Fruit fly (Drosophila melanogaster) whole organism, pupa: ENCODE measurements around the gene mtsh.
A peak's percentile ranks its signal among the peaks of the same experiment; 100 is the strongest.

ENCODE experiments used
- CG10348 ChIP-seq: fragments of 200-800 bp; sonication (Bioruptor generic); IDR thresholded peaks from 2 replicates; pipeline ENCODE4 v1.3.6; 2022; ENCODE audit warnings: missing biosample characterization, missing genetic modification characterization
- CG12605 ChIP-seq: fragments of 200-800 bp; sonication (Bioruptor generic); IDR thresholded peaks from 2 replicates; pipeline ENCODE4 v1.3.6; 2022; ENCODE audit warnings: missing biosample characterization, missing genetic modification characterization
- CG13204 ChIP-seq: fragments of 200-800 bp; sonication (Bioruptor generic); optimal IDR thresholded peaks from 2 replicates; lab custom pipeline; 2018; ENCODE audit warnings: missing biosample characterization, mild to moderate bottlenecking, missing genetic modification characterization, moderate library complexity
- CG14655 ChIP-seq: fragments of 200-800 bp; sonication (Bioruptor generic); optimal IDR thresholded peaks from 3 replicates; lab custom pipeline; 2017; ENCODE audit warnings: mild to moderate bottlenecking, missing biosample characterization, missing genetic modification reagents, missing genetic modification characterization
- CG15710 ChIP-seq: fragments of 200-800 bp; sonication (Bioruptor generic); optimal IDR thresholded peaks from 2 replicates; lab custom pipeline; 2018; ENCODE audit warnings: missing biosample characterization, mild to moderate bottlenecking, missing genetic modification characterization, moderate library complexity
- CG17806 ChIP-seq: fragments of 200-800 bp; sonication (Bioruptor generic); optimal IDR thresholded peaks from 2 replicates; lab custom pipeline; 2018; ENCODE audit warnings: missing biosample characterization, mild to moderate bottlenecking, missing genetic modification characterization, moderate library complexity
- CG32121 ChIP-seq: fragments of 200-800 bp; sonication (Bioruptor generic); IDR thresholded peaks from 2 replicates; pipeline ENCODE4 v1.3.6; 2022; ENCODE audit warnings: missing biosample characterization, missing genetic modification characterization
- CG34367 ChIP-seq: fragments of 200-800 bp; sonication (Bioruptor generic); optimal IDR thresholded peaks from 2 replicates; lab custom pipeline; 2018; ENCODE audit warnings: missing biosample characterization, mild to moderate bottlenecking, missing genetic modification characterization
- CG4496 ChIP-seq: fragments of 200-800 bp; sonication (Bioruptor generic); IDR thresholded peaks from 3 replicates; pipeline ENCODE4 v1.3.6; 2022; ENCODE audit warnings: missing biosample characterization, missing genetic modification characterization
- CG8159 ChIP-seq: fragments of 200-800 bp; sonication (Bioruptor generic); optimal IDR thresholded peaks from 3 replicates; lab custom pipeline; 2018; ENCODE audit warnings: missing biosample characterization, mild to moderate bottlenecking, missing genetic modification characterization, moderate library complexity
- CG8301 ChIP-seq: fragments of 200-800 bp; sonication (Bioruptor generic); optimal IDR thresholded peaks from 2 replicates; lab custom pipeline; 2018; ENCODE audit warnings: missing biosample characterization, mild to moderate bottlenecking, missing genetic modification characterization
- CG9948 ChIP-seq: fragments of 200-800 bp; sonication (Bioruptor generic); optimal IDR thresholded peaks from 2 replicates; lab custom pipeline; 2018; ENCODE audit warnings: missing biosample characterization, mild to moderate bottlenecking, missing genetic modification characterization, moderate library complexity
- D1 ChIP-seq: fragments of 200-800 bp; sonication (Bioruptor generic); optimal IDR thresholded peaks from 2 replicates; lab custom pipeline; 2018; ENCODE audit warnings: missing biosample characterization, mild to moderate bottlenecking, missing genetic modification characterization, moderate library complexity
- EcR ChIP-seq: fragments of 200-800 bp; sonication (Bioruptor generic); optimal IDR thresholded peaks from 3 replicates; lab custom pipeline; 2019; ENCODE audit warnings: missing biosample characterization, missing genetic modification characterization, mild to moderate bottlenecking, moderate library complexity, missing genetic modification reagents
- Ets98B ChIP-seq: fragments of 200-800 bp; sonication (Bioruptor generic); IDR thresholded peaks from 2 replicates; pipeline ENCODE4 v1.3.6; 2022; ENCODE audit warnings: missing biosample characterization, missing genetic modification characterization
- Pif1A ChIP-seq: fragments of 200-800 bp; sonication (Bioruptor generic); optimal IDR thresholded peaks from 3 replicates; lab custom pipeline; 2016; ENCODE audit warnings: missing biosample characterization, missing genetic modification characterization
- Pif1B ChIP-seq: fragments of 200-800 bp; sonication (Bioruptor generic); optimal IDR thresholded peaks from 3 replicates; lab custom pipeline; 2016; ENCODE audit warnings: missing biosample characterization, missing genetic modification characterization
- Snoo ChIP-seq: fragments of 200-800 bp; sonication (Bioruptor generic); optimal IDR thresholded peaks from 3 replicates; lab custom pipeline; 2017; ENCODE audit warnings: missing biosample characterization, mild to moderate bottlenecking, missing genetic modification characterization, inconsistent platforms
- fd96Ca ChIP-seq: fragments of 200-800 bp; sonication (Bioruptor generic); IDR thresholded peaks from 3 replicates; pipeline ENCODE4 v1.3.6; 2022; ENCODE audit warnings: missing biosample characterization, missing genetic modification characterization
- gl ChIP-seq: fragments of 200-800 bp; sonication (Bioruptor generic); optimal IDR thresholded peaks from 2 replicates; lab custom pipeline; 2018; ENCODE audit warnings: missing biosample characterization, mild to moderate bottlenecking, missing genetic modification characterization
- rn ChIP-seq: fragments of 200-800 bp; sonication (Bioruptor generic); IDR thresholded peaks from 2 replicates; pipeline ENCODE4 v1.3.6; 2022; ENCODE audit warnings: missing biosample characterization, missing genetic modification characterization

Gene mtsh

DNA sequence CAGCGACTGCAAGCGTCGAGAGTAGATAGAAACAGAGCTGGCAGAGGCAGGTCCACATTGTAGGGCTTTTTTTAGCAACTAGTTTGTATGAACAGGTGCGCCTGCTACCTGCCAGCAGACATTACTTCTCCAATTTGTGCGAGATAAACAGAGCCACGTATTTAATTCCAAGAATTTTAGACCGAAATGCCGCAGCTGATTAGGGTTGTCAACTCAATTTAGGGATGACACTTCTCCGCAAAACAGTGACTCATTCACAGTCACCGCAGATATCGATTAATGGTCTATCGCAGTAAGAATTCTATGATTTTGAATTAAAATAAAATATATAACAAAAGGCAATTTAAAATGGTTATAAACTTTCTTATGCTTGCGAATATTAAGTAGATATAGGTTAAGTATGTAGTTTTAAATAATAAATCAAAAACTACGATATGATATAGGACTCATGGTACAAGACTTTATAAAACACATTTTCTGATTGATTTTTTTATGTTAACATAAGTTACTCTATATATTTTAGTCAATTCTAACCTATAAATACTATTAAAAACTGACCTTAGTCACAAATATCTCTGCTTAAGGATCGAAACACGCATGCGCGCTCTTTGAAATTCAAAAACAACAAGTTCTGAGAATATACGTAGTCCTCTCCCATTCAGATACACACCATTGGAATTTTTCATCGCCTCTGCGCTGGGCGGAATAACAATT is 16.8 kb downstream of the mtsh start, which contains the start of the genes wol and Scgalpha:
wol (minus strand) TSS at position 220 of the 714 bp plus-strand sequence.
Scgalpha (plus strand) TSS at position 664 of the 714 bp plus-strand sequence.
- no peak for TF ChIP-seq Pif1A
- TF ChIP-seq fd96Ca (GFP tag; lab: Robert Waterston, UW) = no peak
- TF ChIP-seq CG8301 (tag; lab: Kevin White, UChicago) = no peak
- TF ChIP-seq CG10348 (GFP tag; lab: Robert Waterston, UW) = no peak
- TF ChIP-seq Pif1B = no peak
- no peak for TF ChIP-seq CG4496
- TF ChIP-seq CG32121 (GFP tag; lab: Robert Waterston, UW) = no peak
- no peak for TF ChIP-seq CG15710 (tag; lab: Kevin White, UChicago)

DNA sequence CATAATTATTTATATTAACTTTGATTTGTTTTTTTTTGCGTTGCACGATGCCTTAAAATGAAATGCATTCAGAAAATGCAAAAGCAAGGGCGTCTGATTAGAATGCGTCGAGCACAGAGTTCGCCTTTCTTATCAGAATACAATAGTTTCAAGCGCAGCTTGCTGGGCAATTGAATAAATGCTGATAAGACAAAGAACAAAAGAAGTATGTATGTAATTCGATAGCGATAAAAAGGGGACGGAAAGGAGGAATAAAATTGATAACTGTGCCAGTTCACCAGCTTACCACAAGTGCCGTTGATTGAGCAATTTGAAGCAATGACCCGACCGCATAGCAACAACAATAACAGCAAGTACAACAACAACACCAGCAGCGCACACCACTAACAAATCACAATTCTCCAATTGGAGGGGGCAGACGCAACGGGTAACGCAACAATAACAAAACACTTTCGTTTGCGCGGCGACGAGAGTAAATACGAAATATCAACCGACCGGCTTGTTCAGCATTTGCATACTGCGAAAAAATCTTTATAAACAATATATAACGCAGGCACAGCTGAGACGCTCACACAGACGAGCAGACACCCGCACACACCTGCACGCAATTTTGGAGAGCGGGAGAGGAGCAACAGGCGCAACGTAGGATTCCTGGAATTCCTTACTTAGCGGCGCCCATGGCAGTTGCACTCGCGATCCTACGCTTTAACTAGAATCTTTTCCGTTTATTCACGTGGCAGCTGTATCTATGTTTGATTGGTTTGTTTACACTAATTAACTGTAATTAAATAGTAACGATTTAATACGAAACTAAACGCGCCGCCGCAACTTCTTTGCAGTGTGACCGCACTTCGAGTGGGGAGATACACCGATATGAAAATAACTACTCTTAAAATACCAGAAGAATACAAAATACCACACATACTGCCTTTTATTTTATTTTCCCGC is 19.2 kb downstream of the mtsh start, which contains the start of gene Btk:
Btk (minus strand) TSS at position 860 of the 948 bp plus-strand sequence.
- TF ChIP-seq CG32121 (GFP tag; lab: Robert Waterston, UW) = peak; percentile 12; the same call in 1 of the 2 replicates
- no peak for TF ChIP-seq CG8301 (tag; lab: Kevin White, UChicago)
- peak; percentile 19 for TF ChIP-seq Snoo (tag; lab: Kevin White, UChicago)
- peak; percentile 85 for TF ChIP-seq EcR (GFP tag; lab: Kevin White, UChicago)

DNA sequence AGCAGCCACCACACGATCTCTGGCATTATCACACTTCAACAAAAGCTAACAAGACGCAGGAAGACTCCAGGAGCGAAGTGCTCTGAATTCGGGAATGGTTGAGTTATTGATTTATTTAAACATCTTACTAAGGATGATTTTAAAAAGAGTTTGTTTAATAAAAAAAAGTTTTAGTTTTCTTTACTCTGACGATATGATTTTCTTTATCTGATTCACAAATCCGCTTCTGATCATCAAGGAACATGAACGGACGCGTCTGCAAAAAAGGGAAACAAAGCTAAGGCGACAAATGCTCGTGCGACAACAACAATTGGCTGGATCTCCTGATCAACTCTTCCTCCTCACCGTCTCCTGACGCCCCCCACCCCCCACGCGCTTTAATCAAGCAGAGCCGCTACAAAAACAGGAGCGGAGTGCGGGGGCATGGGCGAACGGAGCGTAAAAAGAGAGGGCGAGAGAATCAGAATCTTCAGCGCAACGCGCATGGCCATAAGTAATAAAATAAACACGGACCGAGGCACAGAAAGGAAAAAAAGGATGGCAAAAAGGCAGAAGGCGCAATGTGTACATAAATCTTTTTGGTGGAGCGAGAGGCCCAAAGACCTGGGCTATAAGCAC is 20.4 kb downstream of the mtsh start:
- TF ChIP-seq rn (GFP tag; lab: Robert Waterston, UW) = peak; percentile 40; the same call in 1 of the 2 replicates
- no peak for TF ChIP-seq CG32121 (GFP tag; lab: Robert Waterston, UW)
- TF ChIP-seq Pif1B = peak; percentile 92
- TF ChIP-seq CG17806 (tag; lab: Kevin White, UChicago) = peak; percentile 92
- peak; percentile 71 for TF ChIP-seq fd96Ca (GFP tag; lab: Robert Waterston, UW)
- no peak for TF ChIP-seq CG10348 (GFP tag; lab: Robert Waterston, UW)
- peak; percentile 82 for TF ChIP-seq Pif1A
- peak; percentile 64; the same call in 1 of the 2 replicates for TF ChIP-seq CG12605 (GFP tag; lab: Robert Waterston, UW)
- peak; percentile 85 for TF ChIP-seq CG9948 (tag; lab: Kevin White, UChicago)
- peak; percentile 81 for TF ChIP-seq EcR (GFP tag; lab: Kevin White, UChicago)
- TF ChIP-seq CG4496 = peak; percentile 69; the same call in 2 of the 3 replicates
- TF ChIP-seq Snoo (tag; lab: Kevin White, UChicago) = peak; percentile 86
- TF ChIP-seq CG13204 = peak; percentile 97
- TF ChIP-seq Ets98B (GFP tag; lab: Robert Waterston, UW) = peak; percentile 47
- TF ChIP-seq CG34367 (tag; lab: Kevin White, UChicago) = peak; percentile 75
- TF ChIP-seq CG8301 (tag; lab: Kevin White, UChicago) = peak; percentile 74
- peak; percentile 85 for TF ChIP-seq gl (tag; lab: Kevin White, UChicago)
- TF ChIP-seq CG14655 (GFP tag; lab: Kevin White, UChicago) = no peak
- peak; percentile 95 for TF ChIP-seq CG15710 (tag; lab: Kevin White, UChicago)
- peak; percentile 51 for TF ChIP-seq D1
- TF ChIP-seq CG8159 (tag; lab: Kevin White, UChicago) = peak; percentile 93

dm6 chr2L:8297070-8297469 is 22.6 kb downstream of the mtsh start:
- TF ChIP-seq gl (tag; lab: Kevin White, UChicago) = no peak
- no peak for TF ChIP-seq EcR (GFP tag; lab: Kevin White, UChicago)
- no peak for TF ChIP-seq CG4496
- TF ChIP-seq Pif1B = no peak
- TF ChIP-seq CG9948 (tag; lab: Kevin White, UChicago) = no peak
- no peak for TF ChIP-seq CG15710 (tag; lab: Kevin White, UChicago)
- no peak for TF ChIP-seq CG8301 (tag; lab: Kevin White, UChicago)
- no peak for TF ChIP-seq rn (GFP tag; lab: Robert Waterston, UW)
- no peak for TF ChIP-seq D1
- TF ChIP-seq Ets98B (GFP tag; lab: Robert Waterston, UW) = no peak
- no peak for TF ChIP-seq CG8159 (tag; lab: Kevin White, UChicago)
- no peak for TF ChIP-seq fd96Ca (GFP tag; lab: Robert Waterston, UW)
- TF ChIP-seq CG32121 (GFP tag; lab: Robert Waterston, UW) = no peak
- no peak for TF ChIP-seq CG13204
- TF ChIP-seq CG17806 (tag; lab: Kevin White, UChicago) = no peak
- no peak for TF ChIP-seq CG10348 (GFP tag; lab: Robert Waterston, UW)
- no peak for TF ChIP-seq Snoo (tag; lab: Kevin White, UChicago)
- TF ChIP-seq CG34367 (tag; lab: Kevin White, UChicago) = no peak
- no peak for TF ChIP-seq CG12605 (GFP tag; lab: Robert Waterston, UW)

dm6 chr2L:8296395-8296794 is 23.3 kb downstream of the mtsh start:
- TF ChIP-seq CG12605 (GFP tag; lab: Robert Waterston, UW) (no peak), CG8301 (tag; lab: Kevin White, UChicago) (no peak), rn (GFP tag; lab: Robert Waterston, UW) (no peak), Snoo (tag; lab: Kevin White, UChicago) (no peak), CG10348 (GFP tag; lab: Robert Waterston, UW) (no peak), CG13204 (no peak), CG9948 (tag; lab: Kevin White, UChicago) (no peak), CG34367 (tag; lab: Kevin White, UChicago) (no peak), CG32121 (GFP tag; lab: Robert Waterston, UW) (no peak), Pif1A (no peak), D1 (no peak), CG8159 (tag; lab: Kevin White, UChicago) (no peak), EcR (GFP tag; lab: Kevin White, UChicago) (no peak), Pif1B (no peak), Ets98B (GFP tag; lab: Robert Waterston, UW) (no peak), gl (tag; lab: Kevin White, UChicago) (no peak)
